Worm (Caenorhabditis elegans): ENCODE data around the gene F43B10.1.
A peak's percentile ranks its signal among the peaks of the same experiment; 100 is the strongest.

Gene F43B10.1

ce11 chrX:16681910-16682493 lies 19.4 kb upstream of the F43B10.1 start (continued):
- TF ChIP-seq unc-3 (GFP tag; conservative IDR thresholded peaks at IDR 0.05) (no peak), unc-3 (tag; optimal IDR thresholded peaks at IDR 0.05) (peak; percentile 63), elt-4 (tag; optimal IDR thresholded peaks at IDR 0.05) (no peak), ceh-9 (tag; optimal IDR thresholded peaks at IDR 0.05) (no peak), ceh-22 (tag; optimal IDR thresholded peaks at IDR 0.05) (peak; percentile 80), fax-1 (tag; optimal IDR thresholded peaks at IDR 0.05) (peak; percentile 23), pha-4 (tag; optimal IDR thresholded peaks at IDR 0.05) (no peak), unc-55 (GFP tag; optimal IDR thresholded peaks at IDR 0.05) (peak; percentile 50), ceh-14 (tag; optimal IDR thresholded peaks at IDR 0.05) (peak; percentile 84), ceh-34 (tag; optimal IDR thresholded peaks at IDR 0.05) (peak; percentile 78), sdc-2 (tag; optimal IDR thresholded peaks at IDR 0.05) (peak; percentile 99), unc-86 (tag; optimal IDR thresholded peaks at IDR 0.05) (peak; percentile 76), ttx-3 (tag; optimal IDR thresholded peaks at IDR 0.05) (peak; percentile 29), nfya-1 (tag; optimal IDR thresholded peaks at IDR 0.05) (peak; percentile 95), elt-2 (tag; optimal IDR thresholded peaks at IDR 0.05) (peak; percentile 67), tbx-2 (tag; optimal IDR thresholded peaks at IDR 0.05) (peak; percentile 80), nhr-11 (tag; optimal IDR thresholded peaks at IDR 0.05) (no peak), ceh-30 (tag; optimal IDR thresholded peaks at IDR 0.05) (peak; percentile 96), lim-6 (tag; optimal IDR thresholded peaks at IDR 0.05) (no peak), pax-1 (tag; optimal IDR thresholded peaks at IDR 0.05) (peak; percentile 84), rnt-1 (tag; optimal IDR thresholded peaks at IDR 0.05) (peak; percentile 95), lin-11 (tag; optimal IDR thresholded peaks at IDR 0.05) (no peak), npax-4 (tag; optimal IDR thresholded peaks at IDR 0.05) (no peak)

ce11 chrX:16679117-16679590 lies 16.5 kb upstream of the F43B10.1 start, which contains the start of gene F22H10.2:
TSS of gene F22H10.2 (plus strand) at chrX:16679540.
- peak; percentile 13 for TF ChIP-seq elt-2 (tag; optimal IDR thresholded peaks at IDR 0.05)
- no peak for TF ChIP-seq nhr-232 (tag; optimal IDR thresholded peaks at IDR 0.05)

ce11 chrX:16678097-16678496 lies 15.5 kb upstream of the F43B10.1 start:
- TF ChIP-seq pha-4 (tag; optimal IDR thresholded peaks at IDR 0.05): no peak
- TF ChIP-seq T23F11.4 (GFP tag; optimal IDR thresholded peaks at IDR 0.05): no peak
- TF ChIP-seq F13H6.1 (tag; optimal IDR thresholded peaks at IDR 0.05): no peak
- TF ChIP-seq K02D7.2 (tag; optimal IDR thresholded peaks at IDR 0.05): no peak

ce11 chrX:16677672-16678071 lies 15.0 kb upstream of the F43B10.1 start, which contains the start of gene F22H10.3:
TSS of gene F22H10.3 (minus strand) at chrX:16677707.
- no peak for TF ChIP-seq K02D7.2 (tag; optimal IDR thresholded peaks at IDR 0.05)
- TF ChIP-seq ets-4 (tag; optimal IDR thresholded peaks at IDR 0.05): no peak
- no peak for TF ChIP-seq syd-9 (tag; optimal IDR thresholded peaks at IDR 0.05)
- no peak for TF ChIP-seq odd-2 (tag; optimal IDR thresholded peaks at IDR 0.05)
- no peak for TF ChIP-seq fax-1 (tag; optimal IDR thresholded peaks at IDR 0.05)
- TF ChIP-seq ceh-48 (tag; optimal IDR thresholded peaks at IDR 0.05): no peak
- TF ChIP-seq ceh-19 (GFP tag; optimal IDR thresholded peaks at IDR 0.05): no peak
- TF ChIP-seq hlh-6 (tag; optimal IDR thresholded peaks at IDR 0.05): no peak
- TF ChIP-seq hlh-15 (tag; optimal IDR thresholded peaks at IDR 0.05): no peak
- TF ChIP-seq ceh-9 (tag; optimal IDR thresholded peaks at IDR 0.05): no peak
- TF ChIP-seq fkh-6 (tag; optimal IDR thresholded peaks at IDR 0.05): no peak
- no peak for TF ChIP-seq pqm-1 (tag; optimal IDR thresholded peaks at IDR 0.05)
- TF ChIP-seq ceh-24 (tag; optimal IDR thresholded peaks at IDR 0.05): no peak
- TF ChIP-seq sdc-2 (tag; optimal IDR thresholded peaks at IDR 0.05): no peak
- TF ChIP-seq T23F11.4 (GFP tag; optimal IDR thresholded peaks at IDR 0.05): no peak
- no peak for TF ChIP-seq eyg-1 (tag; optimal IDR thresholded peaks at IDR 0.05)
- TF ChIP-seq pha-2 (tag; optimal IDR thresholded peaks at IDR 0.05): no peak

Measured in whole organism, late embryonic.